Fruit fly (Drosophila melanogaster) whole organism, wandering third instar larva: ENCODE measurements around the gene roq.

ENCODE experiments used
- Abd-B ChIP-seq: fragments of >200 bp; optimal IDR thresholded peaks from 2 replicates; lab custom pipeline; 2017; ENCODE audit warnings: missing biosample characterization, missing genetic modification characterization
- Dfd ChIP-seq: fragments of >200 bp; optimal IDR thresholded peaks from 2 replicates; lab custom pipeline; 2017; ENCODE audit warnings: missing biosample characterization, missing genetic modification characterization
- Hr78 ChIP-seq: fragments of >200 bp; optimal IDR thresholded peaks from 2 replicates; lab custom pipeline; 2017; ENCODE audit warnings: missing biosample characterization, missing genetic modification characterization
- OdsH ChIP-seq: fragments of 200-800 bp; sonication (Bioruptor generic); optimal IDR thresholded peaks from 2 replicates; lab custom pipeline; 2016; ENCODE audit warnings: missing biosample characterization, mild to moderate bottlenecking, missing genetic modification characterization
- Sp1 ChIP-seq: fragments of 200-800 bp; sonication (Bioruptor generic); optimal IDR thresholded peaks from 3 replicates; lab custom pipeline; 2019; ENCODE audit warnings: missing biosample characterization, mild to moderate bottlenecking, missing genetic modification characterization, moderate library complexity
- br ChIP-seq: fragments of 200-800 bp; sonication (Bioruptor generic); optimal IDR thresholded peaks from 2 replicates; lab custom pipeline; 2016; ENCODE audit warnings: missing biosample characterization, missing genetic modification characterization
- brk ChIP-seq: fragments of 200-800 bp; sonication (Bioruptor generic); optimal IDR thresholded peaks from 2 replicates; lab custom pipeline; 2016; ENCODE audit warnings: missing biosample characterization, mild to moderate bottlenecking, missing genetic modification characterization
- dsf ChIP-seq: sonication (Bioruptor generic); optimal IDR thresholded peaks from 2 replicates; lab custom pipeline; 2016; ENCODE audit warnings: missing biosample characterization, missing genetic modification characterization, borderline replicate concordance
- foxo ChIP-seq, 2 experiments: fragments of 200-800 bp; sonication (Bioruptor generic); optimal IDR thresholded peaks; 2 replicates in 1 of 2; 3 replicates in 1 of 2; lab custom pipeline; 2016 to 2017; ENCODE audit warnings: missing biosample characterization in 2 of 2, missing genetic modification characterization in 2 of 2
- fru ChIP-seq: fragments of 200-800 bp; sonication (Bioruptor generic); optimal IDR thresholded peaks from 3 replicates; lab custom pipeline; 2016; ENCODE audit warnings: missing biosample characterization, mild to moderate bottlenecking, missing genetic modification characterization
- pan ChIP-seq: fragments of >200 bp; optimal IDR thresholded peaks from 2 replicates; lab custom pipeline; 2017
- psq ChIP-seq: fragments of 200-800 bp; sonication (Bioruptor generic); optimal IDR thresholded peaks from 3 replicates; lab custom pipeline; 2017; ENCODE audit warnings: missing biosample characterization, mild to moderate bottlenecking, missing genetic modification characterization, moderate library complexity
- sage ChIP-seq: fragments of 200-800 bp; sonication (Bioruptor generic); optimal IDR thresholded peaks from 2 replicates; lab custom pipeline; 2016; ENCODE audit warnings: missing biosample characterization, mild to moderate bottlenecking, missing genetic modification characterization
- tai ChIP-seq: sonication (Bioruptor generic); optimal IDR thresholded peaks from 2 replicates; lab custom pipeline; 2016; ENCODE audit warnings: missing biosample characterization, missing genetic modification characterization

DNA sequence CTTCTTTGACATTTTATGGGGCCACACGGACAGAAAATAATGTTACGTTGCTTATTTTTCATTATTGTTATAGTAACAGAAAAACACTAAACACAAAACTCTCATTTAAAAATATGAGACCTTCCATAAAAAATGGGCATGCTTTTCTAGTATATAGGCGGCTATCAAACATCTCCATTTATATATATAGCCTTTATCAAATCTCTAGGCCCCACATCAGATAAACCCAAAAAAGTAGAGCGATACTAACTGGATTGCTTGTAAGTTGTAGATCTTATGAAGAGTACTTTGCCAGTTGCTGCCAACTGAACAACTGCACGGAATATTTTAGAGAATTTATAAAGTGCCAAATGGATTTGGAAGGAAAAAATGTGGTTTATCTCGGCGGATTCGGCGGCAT, 8.8 kb downstream of the roq start, which contains the start of gene CG18814:
- no peak for TF ChIP-seq OdsH (GFP tag; lab: Kevin White, UChicago)
- TF ChIP-seq pan (lab: Kevin White, UChicago) = no peak
- TF ChIP-seq Dfd = no peak
- no peak for TF ChIP-seq Abd-B (GFP tag; lab: Kevin White, UChicago)
- TF ChIP-seq brk (GFP tag; lab: Kevin White, UChicago) = no peak
- TF ChIP-seq tai (GFP tag; lab: Kevin White, UChicago) = no peak
- no peak for TF ChIP-seq fru (GFP tag; lab: Kevin White, UChicago)
- TF ChIP-seq Hr78 (GFP tag; lab: Kevin White, UChicago) = no peak
- TF ChIP-seq psq = no peak
- TF ChIP-seq dsf = no peak
- no peak for TF ChIP-seq br (GFP tag; lab: Kevin White, UChicago)
- TF ChIP-seq Sp1 = no peak
- TF ChIP-seq foxo (GFP tag; optimal IDR thresholded peaks at IDR 0.05; lab: Kevin White, UChicago) = no peak
- no peak for TF ChIP-seq sage (GFP tag; lab: Kevin White, UChicago)
